Fruit fly (Drosophila melanogaster): ENCODE results near the gene Hyls1.

- no peak for TF ChIP-seq fd96Ca (GFP tag; IDR thresholded peaks at IDR 0.05)
- TF ChIP-seq Snoo (tag; optimal IDR thresholded peaks at IDR 0.05) = no peak
- TF ChIP-seq EcR (GFP tag; optimal IDR thresholded peaks at IDR 0.05) = no peak
- no peak for TF ChIP-seq Pif1A (GFP tag; optimal IDR thresholded peaks at IDR 0.05)
- no peak for TF ChIP-seq CG9948 (tag; optimal IDR thresholded peaks at IDR 0.05)
- TF ChIP-seq CG14655 (GFP tag; optimal IDR thresholded peaks at IDR 0.05) = no peak
- TF ChIP-seq CG32121 (GFP tag; IDR thresholded peaks at IDR 0.05) = no peak
- no peak for TF ChIP-seq Ets98B (GFP tag; IDR thresholded peaks at IDR 0.05)
- no peak for TF ChIP-seq CG8159 (tag; optimal IDR thresholded peaks at IDR 0.05)
- no peak for TF ChIP-seq CG12605 (GFP tag; IDR thresholded peaks at IDR 0.05)
Observed at dm6 chr2L:16302773-16303279, 49.6 kb downstream of the Hyls1 start, which contains the start of gene GMF.

Measured in whole organism, pupa.